Worm (Caenorhabditis elegans): ENCODE measurements around the gene str-74.

The str-74 gene

ce11 chrX:10252781-10253180 lies 11.9 kb upstream of the str-74 start, which contains the start of gene C14H10.2:
C14H10.2 (minus strand) TSS chrX:10252881.
- TF ChIP-seq pag-3 (tag; optimal IDR thresholded peaks at IDR 0.05; ENCODE audit: borderline replicate concordance, insufficient read depth): no peak
- peak; percentile 8 for TF ChIP-seq lin-14 (GFP tag; optimal IDR thresholded peaks at IDR 0.05)
- TF ChIP-seq rnt-1 (tag; optimal IDR thresholded peaks at IDR 0.05): peak; percentile 7

- no peak for TF ChIP-seq zip-4 (GFP tag; optimal IDR thresholded peaks at IDR 0.05)
- TF ChIP-seq unc-30 (tag; optimal IDR thresholded peaks at IDR 0.05): no peak
- TF ChIP-seq swsn-7 (tag; optimal IDR thresholded peaks at IDR 0.05): no peak
- peak; percentile 54 for TF ChIP-seq blmp-1 (tag; optimal IDR thresholded peaks at IDR 0.05)
- TF ChIP-seq ztf-4 (tag; optimal IDR thresholded peaks at IDR 0.05): no peak
- no peak for TF ChIP-seq isw-1 (GFP tag; IDR thresholded peaks at IDR 0.05)
These were observed 8.8 kb upstream of the str-74 start for ce11 chrX:10249685-10250084.

DNA sequence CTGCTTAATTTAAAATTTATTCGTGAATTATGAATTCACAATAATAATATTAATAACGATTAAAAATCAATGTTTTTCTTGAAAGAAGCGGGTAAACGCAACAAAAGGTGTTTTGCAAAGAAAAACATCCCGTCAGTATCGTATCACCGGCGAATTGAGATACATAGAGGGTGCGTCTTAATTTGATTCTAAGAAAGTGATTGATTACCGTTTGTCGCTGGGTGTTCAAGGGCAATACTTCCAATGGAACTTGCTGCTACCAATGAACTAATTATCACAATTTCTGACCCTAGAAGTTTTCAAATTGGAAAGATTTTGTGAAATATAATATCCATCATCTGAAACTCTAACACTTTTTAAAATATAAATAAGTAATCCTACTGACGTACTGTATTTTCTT lies 4.8 kb upstream of the str-74 start:
- peak; percentile 88 for TF ChIP-seq nhr-85 (tag)
- TF ChIP-seq egl-27 (tag; optimal IDR thresholded peaks at IDR 0.05): no peak
- TF ChIP-seq nhr-28 (tag; optimal IDR thresholded peaks at IDR 0.05): no peak
- peak in 2 of 6 experiments; percentile 1 to 80 for TF ChIP-seq elt-3 (tag; optimal IDR thresholded peaks at IDR 0.05)
- no peak for TF ChIP-seq isw-1 (GFP tag; IDR thresholded peaks at IDR 0.05)
- TF ChIP-seq nhr-19 (GFP tag; conservative IDR thresholded peaks at IDR 0.05): no peak
- TF ChIP-seq nhr-20 (tag; optimal IDR thresholded peaks at IDR 0.05): peak; percentile 5
- TF ChIP-seq F16B12.6 (tag; optimal IDR thresholded peaks at IDR 0.05): no peak
- peak; percentile 91 for TF ChIP-seq blmp-1 (tag; optimal IDR thresholded peaks at IDR 0.05)
- no peak for TF ChIP-seq lin-35 (GFP tag; optimal IDR thresholded peaks at IDR 0.05)
- TF ChIP-seq hpl-2 (GFP tag; optimal IDR thresholded peaks at IDR 0.05): no peak
- TF ChIP-seq unc-98 (GFP tag; IDR thresholded peaks at IDR 0.05): no peak
- TF ChIP-seq tbx-2 (tag; optimal IDR thresholded peaks at IDR 0.05): no peak
- TF ChIP-seq ztf-11 (tag; optimal IDR thresholded peaks at IDR 0.05): no peak
- TF ChIP-seq lin-14 (GFP tag; optimal IDR thresholded peaks at IDR 0.05): peak; percentile 62

- TF ChIP-seq ceh-63 (GFP tag; optimal IDR thresholded peaks at IDR 0.05) (no peak), C16A3.4 (tag; optimal IDR thresholded peaks at IDR 0.05) (peak; percentile 27), lsy-2 (tag; optimal IDR thresholded peaks at IDR 0.05) (peak; percentile 5 to 64), snpc-4 (tag; optimal IDR thresholded peaks at IDR 0.05) (no peak), ztf-4 (tag; optimal IDR thresholded peaks at IDR 0.05) (no peak), lin-14 (GFP tag; optimal IDR thresholded peaks at IDR 0.05) (peak; percentile 89), tlp-1 (tag; optimal IDR thresholded peaks at IDR 0.05) (no peak), fkh-8 (tag; optimal IDR thresholded peaks at IDR 0.05) (no peak), rnt-1 (tag; optimal IDR thresholded peaks at IDR 0.05) (peak; percentile 45), sup-37 (GFP tag; optimal IDR thresholded peaks at IDR 0.05) (no peak), efl-1 (optimal IDR thresholded peaks at IDR 0.05) (peak; percentile 4 to 8), efl-1 (GFP tag; optimal IDR thresholded peaks at IDR 0.05 in 1 of 2) (peak in 1 of 2 experiments; percentile 87), nhr-47 (tag; optimal IDR thresholded peaks at IDR 0.05) (peak; percentile 17), snu-23 (GFP tag; optimal IDR thresholded peaks at IDR 0.05) (peak; percentile 81), ceh-90 (tag; optimal IDR thresholded peaks at IDR 0.05) (no peak), nhr-77 (tag; optimal IDR thresholded peaks at IDR 0.05) (no peak), ceh-82 (tag; optimal IDR thresholded peaks at IDR 0.05) (no peak), mep-1 (tag; optimal IDR thresholded peaks at IDR 0.05) (peak; percentile 15), mdl-1 (tag; optimal IDR thresholded peaks at IDR 0.05) (peak in 1 of 2 experiments; percentile 3), vab-15 (tag; optimal IDR thresholded peaks at IDR 0.05) (no peak), nhr-85 (tag) (peak; percentile 87), elt-3 (tag; optimal IDR thresholded peaks at IDR 0.05) (peak in 1 of 6 experiments; percentile 52), sox-4 (tag; optimal IDR thresholded peaks at IDR 0.05) (no peak), nhr-71 (tag; optimal IDR thresholded peaks at IDR 0.05) (peak; percentile 72), egl-13 (tag; optimal IDR thresholded peaks at IDR 0.05) (no peak), lin-35 (GFP tag; optimal IDR thresholded peaks at IDR 0.05) (peak in 1 of 2 experiments; percentile 34), nhr-90 (tag; optimal IDR thresholded peaks at IDR 0.05; ENCODE audit: poor library complexity) (peak; percentile 13), nhr-20 (tag; optimal IDR thresholded peaks at IDR 0.05) (peak; percentile 62), nhr-19 (GFP tag; conservative IDR thresholded peaks at IDR 0.05) (peak; percentile 63), pqm-1 (tag; optimal IDR thresholded peaks at IDR 0.05) (no peak), unc-86 (tag; optimal IDR thresholded peaks at IDR 0.05) (no peak), irx-1 (tag; optimal IDR thresholded peaks at IDR 0.05) (peak; percentile 14), swsn-7 (tag; optimal IDR thresholded peaks at IDR 0.05) (peak; percentile 22), ama-1 (optimal IDR thresholded peaks at IDR 0.05) (no peak)
These were observed 2.6 kb downstream of the str-74 start for ce11 chrX:10238146-10238749.
